Fruit fly (Drosophila melanogaster) whole organism, embryonic: ENCODE measurements around the gene CG43922.
A peak's percentile ranks its signal among the peaks of the same experiment; 100 is the strongest.

Experiments
- C15 ChIP-seq: fragments of 200-800 bp; sonication (Bioruptor generic); IDR thresholded peaks from 3 replicates; pipeline ENCODE4 v1.3.6; 2022; ENCODE audit warnings: missing biosample characterization, missing genetic modification characterization
- CG10321 ChIP-seq: fragments of 200-800 bp; sonication (Bioruptor generic); IDR thresholded peaks from 2 replicates; pipeline ENCODE4 v1.3.6; 2022; ENCODE audit warnings: missing biosample characterization, missing genetic modification characterization
- CG11560 ChIP-seq: fragments of 200-800 bp; sonication (Bioruptor generic); IDR thresholded peaks from 3 replicates; pipeline ENCODE4 v1.3.6; 2022; ENCODE audit warnings: missing biosample characterization, missing genetic modification characterization
- CG11695 ChIP-seq: fragments of 200-800 bp; sonication (Bioruptor generic); IDR thresholded peaks from 3 replicates; pipeline ENCODE4 v1.3.6; 2022; ENCODE audit warnings: missing biosample characterization, missing genetic modification characterization
- CG12104 ChIP-seq: fragments of 200-800 bp; sonication (Bioruptor generic); optimal IDR thresholded peaks from 3 replicates; lab custom pipeline; 2016; ENCODE audit warnings: missing biosample characterization, missing genetic modification characterization
- CG12219 ChIP-seq: fragments of 200-800 bp; sonication (Bioruptor generic); optimal IDR thresholded peaks from 3 replicates; lab custom pipeline; 2018; ENCODE audit warnings: missing biosample characterization, mild to moderate bottlenecking, missing genetic modification characterization
- CG13894 ChIP-seq: fragments of 200-800 bp; sonication (Bioruptor generic); optimal IDR thresholded peaks from 3 replicates; lab custom pipeline; 2018; ENCODE audit warnings: missing biosample characterization, mild to moderate bottlenecking, missing genetic modification characterization, moderate library complexity
- CG17802 ChIP-seq: fragments of 200-800 bp; sonication (Bioruptor generic); optimal IDR thresholded peaks from 2 replicates; lab custom pipeline; 2018; ENCODE audit warnings: missing biosample characterization, mild to moderate bottlenecking, missing genetic modification characterization, moderate library complexity
- CG18011 ChIP-seq: fragments of 200-800 bp; sonication (Bioruptor generic); optimal IDR thresholded peaks from 2 replicates; lab custom pipeline; 2017; ENCODE audit warnings: missing biosample characterization, missing genetic modification characterization, mild to moderate bottlenecking, moderate library complexity, missing genotype
- CG3281 ChIP-seq: fragments of 200-800 bp; sonication (Bioruptor generic); optimal IDR thresholded peaks from 3 replicates; lab custom pipeline; 2017; ENCODE audit warnings: missing biosample characterization, mild to moderate bottlenecking, missing genetic modification characterization
- CG4424 ChIP-seq: fragments of 200-800 bp; sonication (Bioruptor generic); optimal IDR thresholded peaks from 3 replicates; lab custom pipeline; 2016; ENCODE audit warnings: missing biosample characterization, missing genetic modification characterization
- CG6791 ChIP-seq: fragments of 200-800 bp; sonication (Bioruptor generic); IDR thresholded peaks from 3 replicates; pipeline ENCODE4 v1.3.6; 2022; ENCODE audit warnings: missing biosample characterization, missing genetic modification characterization; ENCODE audit not compliant: partially characterized antibody
- CG9876 ChIP-seq: fragments of 200-800 bp; sonication (Bioruptor generic); optimal IDR thresholded peaks from 2 replicates; lab custom pipeline; 2016; ENCODE audit warnings: missing biosample characterization, missing genetic modification characterization
- Chrac-16 ChIP-seq: fragments of 200-800 bp; sonication (Bioruptor generic); optimal IDR thresholded peaks from 3 replicates; lab custom pipeline; 2016; ENCODE audit warnings: missing biosample characterization, missing genetic modification characterization
- Dll ChIP-seq: fragments of 200-800 bp; sonication (Bioruptor generic); IDR thresholded peaks from 4 replicates; pipeline ENCODE4 v1.3.6; 2022; ENCODE audit warnings: missing biosample characterization, missing genetic modification characterization; ENCODE audit not compliant: partially characterized antibody
- Ets65A ChIP-seq: fragments of 200-800 bp; sonication (Bioruptor generic); peaks from one replicate; lab custom pipeline; 2016; ENCODE audit warnings: missing biosample characterization, missing genetic modification characterization
- Ets97D ChIP-seq: fragments of 200-800 bp; sonication (Bioruptor generic); optimal IDR thresholded peaks from 3 replicates; lab custom pipeline; 2016; ENCODE audit warnings: missing biosample characterization, missing genetic modification characterization
- GATAe ChIP-seq: fragments of 200-800 bp; sonication (Bioruptor generic); conservative IDR thresholded peaks from 2 replicates; pipeline ENCODE4 v1.3.6; 2022; ENCODE audit warnings: missing biosample characterization, missing genetic modification characterization
- Hr78 ChIP-seq, 2 experiments: fragments of 200-800 bp in 1 of 2; fragments of >200 bp in 1 of 2; sonication (Bioruptor generic) in 1 of 2; optimal IDR thresholded peaks; 2 replicates each; lab custom pipeline; 2017 to 2019; ENCODE audit warnings: missing biosample characterization in 2 of 2, missing genetic modification characterization in 2 of 2, mild to moderate bottlenecking in 1 of 2, moderate library complexity in 1 of 2
- Mes4 ChIP-seq: fragments of 200-800 bp; sonication (Bioruptor generic); optimal IDR thresholded peaks from 2 replicates; lab custom pipeline; 2016; ENCODE audit warnings: missing biosample characterization, missing genetic modification characterization
- Nf-YC ChIP-seq: fragments of 200-800 bp; optimal IDR thresholded peaks from 3 replicates; lab custom pipeline; 2019; ENCODE audit warnings: missing biosample characterization, mild to moderate bottlenecking, missing genetic modification characterization, moderate library complexity
- PHDP ChIP-seq: fragments of 200-800 bp; sonication (Bioruptor generic); optimal IDR thresholded peaks from 3 replicates; lab custom pipeline; 2018; ENCODE audit warnings: missing biosample characterization, mild to moderate bottlenecking, missing genetic modification characterization, moderate library complexity
- Sry-β ChIP-seq: fragments of 200-800 bp; sonication (Bioruptor generic); optimal IDR thresholded peaks from 2 replicates; lab custom pipeline; 2018; ENCODE audit warnings: missing biosample characterization, mild to moderate bottlenecking, missing genetic modification characterization, moderate library complexity
- Stat92E ChIP-seq, 3 experiments: fragments of >200 bp in 2 of 3; fragments of 200-800 bp in 1 of 3; sonication (Bioruptor generic) in 1 of 3; optimal IDR thresholded peaks; 2 replicates each; lab custom pipeline; 2017 to 2019; ENCODE audit warnings: missing biosample characterization in 3 of 3, missing genetic modification characterization in 3 of 3, mild to moderate bottlenecking in 1 of 3, moderate library complexity in 1 of 3
- chinmo ChIP-seq: fragments of 200-800 bp; sonication (Bioruptor generic); IDR thresholded peaks from 4 replicates; pipeline ENCODE4 v1.3.6; 2022; ENCODE audit warnings: missing biosample characterization, missing genetic modification characterization; ENCODE audit not compliant: partially characterized antibody
- danr ChIP-seq: fragments of 200-800 bp; sonication (Bioruptor generic); IDR thresholded peaks from 2 replicates; pipeline ENCODE4 v1.3.6; 2022; ENCODE audit warnings: missing biosample characterization, missing genetic modification characterization
- dimm ChIP-seq: fragments of 200-800 bp; sonication (Bioruptor generic); IDR thresholded peaks from 2 replicates; pipeline ENCODE4 v1.3.6; 2022; ENCODE audit warnings: missing biosample characterization, missing genetic modification characterization
- gsb ChIP-seq: fragments of 200-800 bp; sonication (Bioruptor generic); IDR thresholded peaks from 2 replicates; pipeline ENCODE4 v1.3.6; 2022; ENCODE audit warnings: missing biosample characterization, missing genetic modification characterization
- gsb-n ChIP-seq: fragments of 200-800 bp; sonication (Bioruptor generic); optimal IDR thresholded peaks from 3 replicates; lab custom pipeline; 2018; ENCODE audit warnings: missing biosample characterization, mild to moderate bottlenecking, missing genetic modification characterization
- ind ChIP-seq: fragments of 200-800 bp; sonication (Bioruptor generic); optimal IDR thresholded peaks from 3 replicates; lab custom pipeline; 2016; ENCODE audit warnings: missing biosample characterization, missing genetic modification characterization
- insv ChIP-seq, 2 experiments: fragments of 200-800 bp; sonication (Bioruptor generic); optimal IDR thresholded peaks; 3 replicates each; lab custom pipeline; 2016 to 2018; ENCODE audit warnings: missing biosample characterization in 2 of 2, missing genetic modification characterization in 2 of 2
- knrl ChIP-seq: fragments of 200-800 bp; sonication (Bioruptor generic); IDR thresholded peaks from 3 replicates; pipeline ENCODE4 v1.3.6; 2022; ENCODE audit warnings: missing biosample characterization, missing genetic modification characterization; ENCODE audit not compliant: partially characterized antibody
- lmd ChIP-seq: fragments of 200-800 bp; sonication (Bioruptor generic); IDR thresholded peaks from 2 replicates; pipeline ENCODE4 v1.3.6; 2022; ENCODE audit warnings: missing biosample characterization, missing genetic modification characterization
- peb ChIP-seq: fragments of 200-800 bp; sonication (Bioruptor generic); IDR thresholded peaks from 2 replicates; pipeline ENCODE4 v1.3.6; 2022; ENCODE audit warnings: missing biosample characterization, missing genetic modification characterization
- sc ChIP-seq, 3 experiments: fragments of >200 bp in 2 of 3; fragments of 200-800 bp in 1 of 3; sonication (Bioruptor generic) in 1 of 3; optimal IDR thresholded peaks; 2 replicates in 2 of 3; 3 replicates in 1 of 3; lab custom pipeline; 2017; ENCODE audit warnings: mild to moderate bottlenecking in 1 of 3, missing biosample characterization in 1 of 3, missing genetic modification characterization in 1 of 3, missing genetic modification reagents in 1 of 3
- sisA ChIP-seq: fragments of 200-800 bp; sonication (Bioruptor generic); IDR thresholded peaks from 2 replicates; pipeline ENCODE4 v1.3.6; 2022; ENCODE audit warnings: missing biosample characterization, missing genetic modification characterization
- slp2 ChIP-seq: fragments of 200-800 bp; sonication (Bioruptor generic); optimal IDR thresholded peaks from 2 replicates; lab custom pipeline; 2016; ENCODE audit warnings: missing biosample characterization, missing genetic modification characterization
- vfl ChIP-seq: fragments of 200-800 bp; sonication (Bioruptor generic); optimal IDR thresholded peaks from 2 replicates; lab custom pipeline; 2016; ENCODE audit warnings: missing biosample characterization, missing genetic modification characterization

CG43922 gene

dm6 chr2L:6356686-6357362 is 48.3 kb upstream of the CG43922 start (continued):
- TF ChIP-seq chinmo (GFP tag; lab: Robert Waterston, UW) (no peak), Mes4 (GFP tag; lab: Kevin White, UChicago) (peak; percentile 11), CG12104 (no peak), knrl (GFP tag; lab: Robert Waterston, UW) (peak; percentile 58), CG4424 (GFP tag; lab: Kevin White, UChicago) (peak; percentile 63), Nf-YC (peak; percentile 22), peb (GFP tag; lab: Robert Waterston, UW) (no peak), insv (GFP tag; optimal IDR thresholded peaks at IDR 0.05; lab: Kevin White, UChicago) (peak in 1 of 2 experiments; percentile 95)

dm6 chr2L:6356134-6356533 is 47.6 kb upstream of the CG43922 start:
- TF ChIP-seq Ets65A (GFP tag; lab: Kevin White, UChicago) (peak; percentile 92), lmd (GFP tag; lab: Robert Waterston, UW) (no peak)

- no peak for TF ChIP-seq Sry-β
- no peak for TF ChIP-seq Stat92E (GFP tag; optimal IDR thresholded peaks at IDR 0.05; lab: Kevin White, UChicago)
- no peak for TF ChIP-seq sisA (GFP tag; lab: Robert Waterston, UW)
- TF ChIP-seq gsb-n (tag; lab: Kevin White, UChicago), result no peak
- no peak for TF ChIP-seq danr (GFP tag; lab: Robert Waterston, UW)
- no peak for TF ChIP-seq CG13894
- TF ChIP-seq Hr78 (GFP tag; optimal IDR thresholded peaks at IDR 0.05; lab: Kevin White, UChicago), result no peak
- no peak for TF ChIP-seq CG9876 (GFP tag; lab: Kevin White, UChicago)
- TF ChIP-seq CG10321 (GFP tag; lab: Robert Waterston, UW), result no peak
- TF ChIP-seq vfl (GFP tag; lab: Kevin White, UChicago), result no peak
- TF ChIP-seq GATAe (GFP tag; lab: Robert Waterston, UW), result no peak
Measured at dm6 chr2L:6354656-6355055, 46.1 kb upstream of the CG43922 start, which contains the start of gene ppk14. TSS of gene ppk14 (plus strand) at chr2L:6354956.

- TF ChIP-seq peb (GFP tag; lab: Robert Waterston, UW) (no peak), Ets97D (no peak), Chrac-16 (GFP tag; lab: Kevin White, UChicago) (no peak), CG6791 (no peak), CG12219 (no peak), CG3281 (GFP tag; lab: Kevin White, UChicago) (no peak), CG17802 (tag; lab: Kevin White, UChicago) (no peak), PHDP (no peak), CG11560 (tag; lab: Robert Waterston, UW) (no peak), C15 (GFP tag; lab: Robert Waterston, UW) (no peak), ind (no peak), gsb (GFP tag; lab: Robert Waterston, UW) (no peak), sc (optimal IDR thresholded peaks at IDR 0.05; lab: Kevin White, UChicago) (no peak), sc (GFP tag; optimal IDR thresholded peaks at IDR 0.05; lab: Kevin White, UChicago) (no peak), CG18011 (GFP tag; lab: Kevin White, UChicago) (no peak), Dll (GFP tag; lab: Robert Waterston, UW) (no peak), slp2 (GFP tag; lab: Kevin White, UChicago) (no peak), CG11695 (GFP tag; lab: Robert Waterston, UW) (no peak), dimm (GFP tag; lab: Robert Waterston, UW) (no peak)
Measured at dm6 chr2L:6354231-6354630, 45.7 kb upstream of the CG43922 start, which contains the start of gene ppk7. TSS of gene ppk7 (minus strand) at chr2L:6354331.
